Worm (Caenorhabditis elegans): ENCODE measurements around the gene T26E4.10.

The T26E4.10 gene

DNA sequence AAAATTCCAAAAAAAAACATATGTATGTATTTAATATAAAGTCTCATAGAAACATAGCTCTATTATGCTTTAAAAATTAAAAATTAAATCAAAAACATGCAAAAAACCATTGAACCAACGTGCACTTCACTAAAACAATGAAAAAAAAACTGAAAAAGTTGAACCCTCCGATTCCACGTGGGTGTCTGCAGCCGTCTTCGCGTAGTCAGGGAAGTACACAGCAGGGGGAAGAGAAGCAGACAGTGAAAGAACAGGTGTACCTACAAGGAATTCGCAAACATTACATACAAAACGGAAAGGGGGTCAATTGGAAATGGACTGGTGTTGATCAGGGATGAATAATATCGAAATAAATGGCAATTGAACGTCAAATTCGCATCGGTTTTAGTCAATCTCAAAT, 24.1 kb downstream of the T26E4.10 start:
- no peak for TF ChIP-seq T07F8.4 (tag; optimal IDR thresholded peaks at IDR 0.05)
- no peak for TF ChIP-seq F37B4.10 (GFP tag; IDR thresholded peaks at IDR 0.05)
- TF ChIP-seq cebp-2 (GFP tag; IDR thresholded peaks at IDR 0.05), result no peak
- no peak for TF ChIP-seq B0336.3 (GFP tag; IDR thresholded peaks at IDR 0.05)
- TF ChIP-seq athp-1 (tag; optimal IDR thresholded peaks at IDR 0.05), result no peak
- TF ChIP-seq snpc-4 (GFP tag; optimal IDR thresholded peaks at IDR 0.05), result no peak
- no peak for TF ChIP-seq snpc-4 (tag; optimal IDR thresholded peaks at IDR 0.05)
- no peak for TF ChIP-seq Y95B8A.8 (GFP tag; IDR thresholded peaks at IDR 0.05)
- no peak for TF ChIP-seq Y79H2A.3 (GFP tag; conservative IDR thresholded peaks at IDR 0.05)
- TF ChIP-seq mxl-1 (tag; optimal IDR thresholded peaks at IDR 0.05), result no peak
- no peak for TF ChIP-seq snpc-1.1 (tag; optimal IDR thresholded peaks at IDR 0.05; ENCODE audit: insufficient read depth)
- TF ChIP-seq dpl-1 (GFP tag; optimal IDR thresholded peaks at IDR 0.05), result no peak
- no peak for TF ChIP-seq lsl-1 (GFP tag; optimal IDR thresholded peaks at IDR 0.05)
- TF ChIP-seq ceh-40 (GFP tag; IDR thresholded peaks at IDR 0.05), result no peak
- no peak for TF ChIP-seq tbp1 (GFP tag; optimal IDR thresholded peaks at IDR 0.05)

DNA sequence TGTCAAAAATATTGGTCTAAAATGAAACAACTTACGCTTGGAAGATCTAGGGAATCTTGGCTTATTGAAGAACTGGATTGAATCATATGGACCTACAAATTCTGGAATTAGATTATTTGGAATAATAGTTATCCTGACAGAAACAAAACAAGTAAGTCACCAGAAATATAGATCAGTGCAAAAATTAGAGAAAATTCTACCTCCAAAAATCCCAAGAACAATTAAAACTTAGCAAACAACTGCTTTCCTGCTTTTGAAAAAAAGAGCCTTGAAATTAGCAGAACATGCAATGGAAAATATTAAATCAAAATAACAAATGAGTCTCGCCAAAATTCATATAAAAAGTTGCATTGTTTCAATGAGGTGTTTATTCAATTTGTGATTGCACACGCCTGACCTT, 24.9 kb downstream of the T26E4.10 start, which contains the start of gene nhr-60:
Gene nhr-60, minus strand, starts transcription at position 101 of the 400 bp plus-strand sequence.
- TF ChIP-seq dox-1 (GFP tag; IDR thresholded peaks at IDR 0.05) (no peak), efl-1 (GFP tag; optimal IDR thresholded peaks at IDR 0.05) (no peak), akir-1 (GFP tag; optimal IDR thresholded peaks at IDR 0.05) (no peak), hsf-1 (GFP tag; IDR thresholded peaks at IDR 0.05) (no peak), mxl-1 (tag; optimal IDR thresholded peaks at IDR 0.05) (no peak), unc-62 (GFP tag; optimal IDR thresholded peaks at IDR 0.05) (no peak), K11D2.4 (GFP tag; IDR thresholded peaks at IDR 0.05) (no peak)

DNA sequence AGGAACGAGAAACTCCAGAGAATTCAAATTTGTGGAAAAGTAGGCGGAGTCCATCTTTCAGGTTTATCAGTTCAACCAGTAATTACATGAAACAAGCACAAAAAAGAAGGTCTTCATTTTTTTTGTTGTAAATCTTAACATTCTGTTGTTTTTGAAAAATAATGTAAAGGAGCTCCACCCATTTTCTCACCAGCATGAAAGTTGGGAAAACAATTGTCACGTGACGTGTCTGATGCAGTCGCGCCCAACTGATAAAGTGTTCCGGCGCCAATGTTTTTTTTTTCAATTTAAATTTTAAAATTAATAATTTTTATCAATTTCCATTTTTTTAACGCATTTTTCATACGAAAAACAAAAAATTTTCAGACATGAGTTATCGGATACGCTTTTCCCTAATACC, 28.9 kb downstream of the T26E4.10 start, which contains the start of gene F57A10.4:
Gene F57A10.4, plus strand, starts transcription at position 367 of the 400 bp plus-strand sequence.
- TF ChIP-seq gei-17 (GFP tag; optimal IDR thresholded peaks at IDR 0.05), result no peak
- TF ChIP-seq hmg-20 (GFP tag; IDR thresholded peaks at IDR 0.05), result no peak
- TF ChIP-seq C17E4.6 (GFP tag; IDR thresholded peaks at IDR 0.05), result no peak
- TF ChIP-seq bed-1 (GFP tag; IDR thresholded peaks at IDR 0.05), result no peak
- no peak for TF ChIP-seq ztf-22 (GFP tag; optimal IDR thresholded peaks at IDR 0.05)
- TF ChIP-seq pbrm-1 (GFP tag; IDR thresholded peaks at IDR 0.05), result no peak
- no peak for TF ChIP-seq ceh-27 (GFP tag; optimal IDR thresholded peaks at IDR 0.05)
- peak; percentile 85 for TF ChIP-seq ceh-100 (GFP tag; IDR thresholded peaks at IDR 0.05)
- TF ChIP-seq snpc-3.4 (tag; optimal IDR thresholded peaks at IDR 0.05), result no peak
- peak; percentile 29; the same call in 1 of the 2 replicates for TF ChIP-seq ceh-91 (GFP tag; IDR thresholded peaks at IDR 0.05)
- TF ChIP-seq T07F8.4 (tag; optimal IDR thresholded peaks at IDR 0.05), result no peak
- TF ChIP-seq D2030.7 (GFP tag; IDR thresholded peaks at IDR 0.05), result peak; percentile 46; the same call in 1 of the 2 replicates
- no peak for TF ChIP-seq ztf-26 (tag; optimal IDR thresholded peaks at IDR 0.05)
- no peak for TF ChIP-seq F22D6.2 (tag; optimal IDR thresholded peaks at IDR 0.05)
- TF ChIP-seq ztf-3 (GFP tag; optimal IDR thresholded peaks at IDR 0.05), result no peak
- TF ChIP-seq B0035.1 (tag; optimal IDR thresholded peaks at IDR 0.05), result no peak
- TF ChIP-seq nfyb-1 (GFP tag; IDR thresholded peaks at IDR 0.05), result no peak
- TF ChIP-seq mcd-1 (GFP tag; IDR thresholded peaks at IDR 0.05), result peak; percentile 36; the same call in 1 of the 2 replicates
- no peak for TF ChIP-seq repo-1 (tag; optimal IDR thresholded peaks at IDR 0.05)
- TF ChIP-seq madf-6 (GFP tag; IDR thresholded peaks at IDR 0.05), result peak; percentile 38; the same call in 1 of the 2 replicates
- TF ChIP-seq F52B5.7 (tag; optimal IDR thresholded peaks at IDR 0.05), result no peak
- peak; percentile 45 for TF ChIP-seq efl-1 (GFP tag; optimal IDR thresholded peaks at IDR 0.05)
- peak; percentile 35 for TF ChIP-seq ztf-18 (tag; optimal IDR thresholded peaks at IDR 0.05)
- TF ChIP-seq ceh-79 (tag; optimal IDR thresholded peaks at IDR 0.05), result no peak
